Fruit fly (Drosophila melanogaster) whole organism, embryonic: ENCODE results near the gene Rpn12.

Experiments used
- B-H2 ChIP-seq: fragments of 200-800 bp; sonication (Bioruptor generic); optimal IDR thresholded peaks from 2 replicates; lab custom pipeline; 2018; ENCODE audit warnings: missing biosample characterization, mild to moderate bottlenecking, missing genetic modification characterization
- BEAF-32 ChIP-seq: fragments of 200-800 bp; sonication (Bioruptor generic); optimal IDR thresholded peaks from 3 replicates; lab custom pipeline; 2017; ENCODE audit warnings: missing biosample characterization, missing genetic modification characterization, mild to moderate bottlenecking, moderate library complexity, missing genetic modification reagents
- BtbVII ChIP-seq: fragments of 200-800 bp; sonication (Bioruptor generic); optimal IDR thresholded peaks from 3 replicates; lab custom pipeline; 2017; ENCODE audit warnings: missing biosample characterization, mild to moderate bottlenecking, missing genetic modification characterization
- Bteb2 ChIP-seq: fragments of 200-800 bp; sonication (Bioruptor generic); optimal IDR thresholded peaks from 2 replicates; lab custom pipeline; 2016; ENCODE audit warnings: missing biosample characterization, missing genetic modification characterization
- CG10209 ChIP-seq: fragments of 200-800 bp; sonication (Bioruptor generic); optimal IDR thresholded peaks from 3 replicates; lab custom pipeline; 2017; ENCODE audit warnings: missing biosample characterization, mild to moderate bottlenecking, missing genetic modification characterization, missing genetic modification reagents
- CG13424 ChIP-seq: fragments of 200-800 bp; sonication (Bioruptor generic); optimal IDR thresholded peaks from 2 replicates; lab custom pipeline; 2019; ENCODE audit warnings: missing biosample characterization, mild to moderate bottlenecking, missing genetic modification characterization, moderate library complexity
- CG14667 ChIP-seq: fragments of 200-800 bp; sonication (Bioruptor generic); IDR thresholded peaks from 2 replicates; pipeline ENCODE4 v1.3.6; 2022; ENCODE audit warnings: missing biosample characterization, missing genetic modification characterization
- CG14965 ChIP-seq: fragments of 200-800 bp; sonication (Bioruptor generic); optimal IDR thresholded peaks from 2 replicates; lab custom pipeline; 2016; ENCODE audit warnings: missing biosample characterization, missing genetic modification characterization, borderline replicate concordance
- CG1529 ChIP-seq: fragments of 200-800 bp; sonication (Bioruptor generic); optimal IDR thresholded peaks from 3 replicates; lab custom pipeline; 2018; ENCODE audit warnings: missing biosample characterization, missing genetic modification characterization
- CG15696 ChIP-seq: fragments of 200-800 bp; sonication (Bioruptor generic); optimal IDR thresholded peaks from 2 replicates; lab custom pipeline; 2019; ENCODE audit warnings: missing biosample characterization, mild to moderate bottlenecking, missing genetic modification characterization, moderate library complexity
- CG17328 ChIP-seq: fragments of 200-800 bp; sonication (Bioruptor generic); IDR thresholded peaks from 2 replicates; pipeline ENCODE4 v1.3.6; 2022; ENCODE audit warnings: missing biosample characterization, missing genetic modification characterization
- CG17912 ChIP-seq: fragments of 200-800 bp; sonication (Bioruptor generic); optimal IDR thresholded peaks from 2 replicates; lab custom pipeline; 2018; ENCODE audit warnings: missing biosample characterization, mild to moderate bottlenecking, missing genetic modification characterization
- CG18764 ChIP-seq: fragments of 200-800 bp; sonication (Bioruptor generic); optimal IDR thresholded peaks from 3 replicates; lab custom pipeline; 2016; ENCODE audit warnings: missing biosample characterization, missing genetic modification characterization
- CG2116 ChIP-seq: fragments of 200-800 bp; sonication (Bioruptor generic); optimal IDR thresholded peaks from 3 replicates; lab custom pipeline; 2018; ENCODE audit warnings: missing biosample characterization, mild to moderate bottlenecking, missing genetic modification characterization
- CG4360 ChIP-seq: fragments of 200-800 bp; sonication (Bioruptor generic); IDR thresholded peaks from 2 replicates; pipeline ENCODE4 v1.3.6; 2022; ENCODE audit warnings: missing biosample characterization, missing genetic modification characterization
- CG6813 ChIP-seq: fragments of 200-800 bp; sonication (Bioruptor generic); optimal IDR thresholded peaks from 2 replicates; lab custom pipeline; 2017; ENCODE audit warnings: missing biosample characterization, missing genetic modification characterization, mild to moderate bottlenecking, moderate library complexity, missing genetic modification reagents
- CG7745 ChIP-seq: fragments of 200-800 bp; sonication (Bioruptor generic); optimal IDR thresholded peaks from 2 replicates; lab custom pipeline; 2018; ENCODE audit warnings: missing biosample characterization, mild to moderate bottlenecking, missing genetic modification characterization, moderate library complexity
- D ChIP-seq, 2 experiments: fragments of 200-800 bp in 1 of 2; fragments of >200 bp in 1 of 2; sonication (Bioruptor generic) in 1 of 2; optimal IDR thresholded peaks; 2 replicates in 1 of 2; 3 replicates in 1 of 2; lab custom pipeline; 2017; ENCODE audit warnings: mild to moderate bottlenecking in 1 of 2, missing biosample characterization in 1 of 2, missing genetic modification characterization in 1 of 2, missing genetic modification reagents in 1 of 2
- Fer2 ChIP-seq: fragments of 200-800 bp; sonication (Bioruptor generic); optimal IDR thresholded peaks from 2 replicates; lab custom pipeline; 2018; ENCODE audit warnings: missing biosample characterization, mild to moderate bottlenecking, missing genetic modification characterization, moderate library complexity
- GATAe ChIP-seq: fragments of 200-800 bp; sonication (Bioruptor generic); conservative IDR thresholded peaks from 2 replicates; pipeline ENCODE4 v1.3.6; 2022; ENCODE audit warnings: missing biosample characterization, missing genetic modification characterization
- Hand ChIP-seq: fragments of 200-800 bp; sonication (Bioruptor generic); optimal IDR thresholded peaks from 2 replicates; lab custom pipeline; 2017; ENCODE audit warnings: mild to moderate bottlenecking, missing biosample characterization, missing genetic modification reagents, missing genetic modification characterization
- HmgD ChIP-seq: fragments of 200-800 bp; sonication (Bioruptor generic); optimal IDR thresholded peaks from 3 replicates; lab custom pipeline; 2016; ENCODE audit warnings: missing biosample characterization, missing genetic modification characterization
- HmgZ ChIP-seq: fragments of 200-800 bp; sonication (Bioruptor generic); optimal IDR thresholded peaks from 2 replicates; lab custom pipeline; 2018; ENCODE audit warnings: missing biosample characterization, mild to moderate bottlenecking, missing genetic modification characterization
- Hmr ChIP-seq: fragments of 200-800 bp; sonication (Bioruptor generic); optimal IDR thresholded peaks from 3 replicates; lab custom pipeline; 2017; ENCODE audit warnings: mild to moderate bottlenecking, missing biosample characterization, missing genetic modification reagents, missing genetic modification characterization
- Nf-YC ChIP-seq: fragments of 200-800 bp; optimal IDR thresholded peaks from 3 replicates; lab custom pipeline; 2019; ENCODE audit warnings: missing biosample characterization, mild to moderate bottlenecking, missing genetic modification characterization, moderate library complexity
- Scr ChIP-seq: fragments of 200-800 bp; sonication (Bioruptor generic); IDR thresholded peaks from 2 replicates; pipeline ENCODE4 v1.3.6; 2022; ENCODE audit warnings: missing biosample characterization, missing genetic modification characterization; ENCODE audit not compliant: partially characterized antibody
- Sin3A ChIP-seq: fragments of >200 bp; optimal IDR thresholded peaks from 2 replicates; lab custom pipeline; 2018
- Ssrp ChIP-seq: fragments of 200-800 bp; sonication (Bioruptor generic); optimal IDR thresholded peaks from 2 replicates; lab custom pipeline; 2018; ENCODE audit warnings: missing biosample characterization, mild to moderate bottlenecking, missing genetic modification characterization, moderate library complexity
- ato ChIP-seq: fragments of 200-800 bp; sonication (Bioruptor generic); IDR thresholded peaks from 2 replicates; pipeline ENCODE4 v1.3.6; 2022; ENCODE audit warnings: missing biosample characterization, missing genetic modification characterization; ENCODE audit not compliant: partially characterized antibody
- cas ChIP-seq: fragments of 200-800 bp; sonication (Bioruptor generic); IDR thresholded peaks from 2 replicates; pipeline ENCODE4 v1.3.6; 2022; ENCODE audit warnings: missing biosample characterization, missing genetic modification characterization
- cato ChIP-seq: fragments of 200-800 bp; sonication (Bioruptor generic); optimal IDR thresholded peaks from 2 replicates; lab custom pipeline; 2016; ENCODE audit warnings: missing biosample characterization, missing genetic modification characterization, borderline replicate concordance
- chinmo ChIP-seq: fragments of 200-800 bp; sonication (Bioruptor generic); IDR thresholded peaks from 4 replicates; pipeline ENCODE4 v1.3.6; 2022; ENCODE audit warnings: missing biosample characterization, missing genetic modification characterization; ENCODE audit not compliant: partially characterized antibody
- chn ChIP-seq: fragments of 200-800 bp; sonication (Bioruptor generic); optimal IDR thresholded peaks from 2 replicates; lab custom pipeline; 2016; ENCODE audit warnings: missing biosample characterization, missing genetic modification characterization
- crc ChIP-seq: fragments of 200-800 bp; sonication (Bioruptor generic); optimal IDR thresholded peaks from 2 replicates; lab custom pipeline; 2016; ENCODE audit warnings: missing biosample characterization, missing genetic modification characterization
- croc ChIP-seq: fragments of 200-800 bp; sonication (Bioruptor generic); conservative IDR thresholded peaks from 3 replicates; pipeline ENCODE4 v1.3.6; 2022; ENCODE audit warnings: missing biosample characterization, missing genetic modification characterization
- danr ChIP-seq: fragments of 200-800 bp; sonication (Bioruptor generic); IDR thresholded peaks from 2 replicates; pipeline ENCODE4 v1.3.6; 2022; ENCODE audit warnings: missing biosample characterization, missing genetic modification characterization
- eve ChIP-seq, 2 experiments: fragments of >200 bp; optimal IDR thresholded peaks; 2 replicates each; lab custom pipeline; 2017; ENCODE audit warnings: missing biosample characterization in 2 of 2, missing genetic modification characterization in 2 of 2
- gce ChIP-seq: fragments of 200-800 bp; sonication (Bioruptor generic); IDR thresholded peaks from 3 replicates; pipeline ENCODE4 v1.3.6; 2022; ENCODE audit warnings: missing biosample characterization, missing genetic modification characterization
- gsb-n ChIP-seq: fragments of 200-800 bp; sonication (Bioruptor generic); optimal IDR thresholded peaks from 3 replicates; lab custom pipeline; 2018; ENCODE audit warnings: missing biosample characterization, mild to moderate bottlenecking, missing genetic modification characterization
- ham ChIP-seq: fragments of 200-800 bp; sonication (Bioruptor generic); IDR thresholded peaks from 2 replicates; pipeline ENCODE4 v1.3.6; 2022; ENCODE audit warnings: missing biosample characterization, missing genetic modification characterization
- lola ChIP-seq, 3 experiments: fragments of >200 bp in 2 of 3; fragments of 200-800 bp in 1 of 3; sonication (Bioruptor generic) in 1 of 3; optimal IDR thresholded peaks; 2 replicates each; lab custom pipeline; 2017 to 2019; ENCODE audit warnings: missing biosample characterization in 3 of 3, missing genetic modification characterization in 3 of 3, mild to moderate bottlenecking in 1 of 3, moderate library complexity in 1 of 3
- mld ChIP-seq: fragments of 200-800 bp; sonication (Bioruptor generic); IDR thresholded peaks from 3 replicates; pipeline ENCODE4 v1.3.6; 2022; ENCODE audit warnings: missing biosample characterization, missing genetic modification characterization; ENCODE audit not compliant: partially characterized antibody
- phol ChIP-seq: fragments of 200-800 bp; sonication (Bioruptor generic); optimal IDR thresholded peaks from 3 replicates; lab custom pipeline; 2018; ENCODE audit warnings: missing biosample characterization, mild to moderate bottlenecking, missing genetic modification characterization, moderate library complexity
- psq ChIP-seq: fragments of 200-800 bp; sonication (Bioruptor generic); optimal IDR thresholded peaks from 2 replicates; lab custom pipeline; 2017; ENCODE audit warnings: missing biosample characterization, missing genetic modification characterization
- row ChIP-seq: fragments of 200-800 bp; sonication (Bioruptor generic); IDR thresholded peaks from 3 replicates; pipeline ENCODE4 v1.3.6; 2022; ENCODE audit warnings: missing biosample characterization, missing genetic modification characterization
- scrt ChIP-seq: fragments of 200-800 bp; sonication (Bioruptor generic); optimal IDR thresholded peaks from 2 replicates; lab custom pipeline; 2018; ENCODE audit warnings: missing biosample characterization, mild to moderate bottlenecking, missing genetic modification characterization, moderate library complexity
- slou ChIP-seq: fragments of 200-800 bp; sonication (Bioruptor generic); optimal IDR thresholded peaks from 3 replicates; lab custom pipeline; 2016; ENCODE audit warnings: missing biosample characterization, missing genetic modification characterization
- toy ChIP-seq: fragments of 200-800 bp; sonication (Bioruptor generic); IDR thresholded peaks from 2 replicates; pipeline ENCODE4 v1.3.6; 2022; ENCODE audit warnings: missing biosample characterization, missing genetic modification characterization
- trem ChIP-seq: fragments of 200-800 bp; optimal IDR thresholded peaks from 3 replicates; lab custom pipeline; 2019; ENCODE audit warnings: missing biosample characterization, mild to moderate bottlenecking, missing genetic modification characterization, moderate library complexity
- wek ChIP-seq: fragments of 200-800 bp; sonication (Bioruptor generic); optimal IDR thresholded peaks from 3 replicates; lab custom pipeline; 2018; ENCODE audit warnings: missing biosample characterization, mild to moderate bottlenecking, missing genetic modification characterization, moderate library complexity

The Rpn12 gene

DNA sequence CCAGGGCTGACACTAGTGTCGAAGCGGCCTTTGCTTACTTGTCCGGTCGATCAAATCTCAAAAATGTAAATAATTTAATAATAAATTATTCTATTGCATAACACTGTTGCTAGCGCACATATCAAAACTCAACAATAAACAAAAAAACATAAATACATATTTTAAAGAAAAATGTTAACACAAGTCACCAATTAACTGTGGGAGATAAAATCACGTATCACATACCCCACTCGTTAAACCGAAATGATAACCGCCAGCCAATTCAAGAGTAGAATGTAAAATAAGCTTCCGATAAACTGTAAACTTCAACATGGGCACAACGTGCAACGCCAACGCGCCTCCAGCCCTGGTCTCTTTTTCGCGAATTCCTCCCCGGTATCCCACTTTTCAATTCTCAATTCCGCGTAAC is 19.9 kb downstream of the Rpn12 start, which contains the start of gene Arts (continued):
- no peak for TF ChIP-seq CG14965
- TF ChIP-seq CG2116 = peak; percentile 48
- TF ChIP-seq GATAe (GFP tag; lab: Robert Waterston, UW) = no peak
- no peak for TF ChIP-seq ato (GFP tag; lab: Robert Waterston, UW)
- TF ChIP-seq CG10209 (GFP tag; lab: Kevin White, UChicago) = peak; percentile 11
- TF ChIP-seq Ssrp (tag; lab: Kevin White, UChicago) = no peak
- no peak for TF ChIP-seq chn (GFP tag; lab: Kevin White, UChicago)
- TF ChIP-seq CG15696 = peak; percentile 32
- TF ChIP-seq CG4360 (GFP tag; lab: Robert Waterston, UW) = no peak
- TF ChIP-seq CG17912 (GFP tag; lab: Kevin White, UChicago) = no peak
- TF ChIP-seq crc (GFP tag; lab: Kevin White, UChicago) = no peak
- no peak for TF ChIP-seq CG7745
- TF ChIP-seq B-H2 = peak; percentile 20
- no peak for TF ChIP-seq eve (GFP tag; optimal IDR thresholded peaks at IDR 0.05; lab: Kevin White, UChicago)
- no peak for TF ChIP-seq wek (GFP tag; lab: Kevin White, UChicago)
- no peak for TF ChIP-seq scrt (GFP tag; lab: Kevin White, UChicago)
- TF ChIP-seq slou (GFP tag; lab: Kevin White, UChicago) = no peak
- TF ChIP-seq Sin3A (lab: Kevin White, UChicago) = no peak
- no peak for TF ChIP-seq cato (GFP tag; lab: Kevin White, UChicago)
- TF ChIP-seq HmgZ (tag; lab: Kevin White, UChicago) = peak; percentile 20
- TF ChIP-seq Fer2 (tag; lab: Kevin White, UChicago) = no peak
- peak; percentile 9 for TF ChIP-seq Hmr (GFP tag; lab: Kevin White, UChicago)
- TF ChIP-seq lola (GFP tag; optimal IDR thresholded peaks at IDR 0.05; lab: Kevin White, UChicago) = peak in 1 of 3 experiments; percentile 45
- TF ChIP-seq gsb-n (tag; lab: Kevin White, UChicago) = peak; percentile 2
- no peak for TF ChIP-seq row
- TF ChIP-seq cas (GFP tag; lab: Robert Waterston, UW) = no peak
- TF ChIP-seq CG18764 (GFP tag; lab: Kevin White, UChicago) = peak; percentile 44
- TF ChIP-seq croc (GFP tag; lab: Robert Waterston, UW) = no peak
- no peak for TF ChIP-seq CG17328 (GFP tag; lab: Robert Waterston, UW)
- no peak for TF ChIP-seq D (optimal IDR thresholded peaks at IDR 0.05; lab: Kevin White, UChicago)
- no peak for TF ChIP-seq D (GFP tag; optimal IDR thresholded peaks at IDR 0.05; lab: Kevin White, UChicago)
- TF ChIP-seq trem (tag; lab: Kevin White, UChicago) = peak; percentile 53
- TF ChIP-seq CG13424 (tag; lab: Kevin White, UChicago) = peak; percentile 54
- peak; percentile 81 for TF ChIP-seq phol
- no peak for TF ChIP-seq mld
- no peak for TF ChIP-seq BtbVII (GFP tag; lab: Kevin White, UChicago)
- no peak for TF ChIP-seq ham (GFP tag; lab: Robert Waterston, UW)
- no peak for TF ChIP-seq Scr
- no peak for TF ChIP-seq danr (GFP tag; lab: Robert Waterston, UW)
- no peak for TF ChIP-seq CG14667
- TF ChIP-seq BEAF-32 (GFP tag; lab: Kevin White, UChicago) = peak; percentile 31
- TF ChIP-seq CG1529 = no peak
- no peak for TF ChIP-seq Hand (GFP tag; lab: Kevin White, UChicago)
- no peak for TF ChIP-seq HmgD (GFP tag; lab: Kevin White, UChicago)
- no peak for TF ChIP-seq Bteb2
- no peak for TF ChIP-seq chinmo (GFP tag; lab: Robert Waterston, UW)
- no peak for TF ChIP-seq psq (GFP tag; lab: Kevin White, UChicago)
- TF ChIP-seq gce (GFP tag; lab: Robert Waterston, UW) = no peak
- TF ChIP-seq Nf-YC (tag; lab: Kevin White, UChicago) = peak; percentile 40
- no peak for TF ChIP-seq CG6813
- TF ChIP-seq toy (GFP tag; lab: Robert Waterston, UW) = no peak
